Worm (Caenorhabditis elegans) whole organism, L4 larva: ENCODE data around the gene tag-234.

ENCODE experiments used
- F26F4.8 ChIP-seq: fragments of 200-800 bp; sonication (Bioruptor generic); conservative IDR thresholded peaks from 2 replicates; pipeline ENCODE4 v1.3.6; 2022; ENCODE audit warnings: missing genetic modification characterization, missing compliant biosample characterization
- F49E8.2 ChIP-seq: sonication (generic microtip); optimal IDR thresholded peaks from 2 replicates; lab custom pipeline; 2016; ENCODE audit warnings: missing compliant biosample characterization, mild to moderate bottlenecking, missing genetic modification characterization, borderline replicate concordance
- R02D3.7 ChIP-seq: fragments of 150-350 bp; sonication (generic microtip); optimal IDR thresholded peaks from 3 replicates; lab custom pipeline; 2014; ENCODE audit warnings: missing biosample characterization, missing genetic modification characterization
- T26A8.4 ChIP-seq: fragments of 200-800 bp; sonication (Bioruptor generic); IDR thresholded peaks from 2 replicates; pipeline ENCODE4 v1.3.6; 2022; ENCODE audit warnings: missing genetic modification characterization, missing compliant biosample characterization
- Y105C5A.15 ChIP-seq: fragments of 200-800 bp; sonication (Bioruptor generic); IDR thresholded peaks from 2 replicates; pipeline ENCODE4 v1.3.6; 2022; ENCODE audit warnings: missing genetic modification characterization, missing compliant biosample characterization
- ZK546.5 ChIP-seq, 2 experiments: sonication (generic microtip); optimal IDR thresholded peaks; 2 replicates each; lab custom pipeline; 2017; ENCODE audit warnings: missing biosample characterization in 2 of 2, missing genetic modification characterization in 2 of 2
- ceh-20 ChIP-seq: fragments of 200-800 bp; sonication (Bioruptor generic); IDR thresholded peaks from 2 replicates; pipeline ENCODE4 v1.3.6; 2022; ENCODE audit warnings: missing genetic modification reagents, missing genetic modification characterization, missing compliant biosample characterization
- ceh-28 ChIP-seq: fragments of 150-350 bp; optimal IDR thresholded peaks from 2 replicates; lab custom pipeline; 2014; ENCODE audit warnings: missing biosample characterization, missing genetic modification reagents, missing genetic modification characterization
- ceh-44 ChIP-seq: fragments of 200-800 bp; sonication (Bioruptor generic); IDR thresholded peaks from 2 replicates; pipeline ENCODE4 v1.3.6; 2022; ENCODE audit warnings: missing genetic modification reagents, missing genetic modification characterization, missing compliant biosample characterization
- ceh-62 ChIP-seq: sonication (generic microtip); optimal IDR thresholded peaks from 2 replicates; lab custom pipeline; 2017; ENCODE audit warnings: missing biosample characterization, missing genetic modification characterization
- ces-1 ChIP-seq: fragments of 150-350 bp; sonication (generic microtip); optimal IDR thresholded peaks from 4 replicates; lab custom pipeline; 2014; ENCODE audit warnings: missing biosample characterization, missing genetic modification reagents, missing genetic modification characterization
- cey-2 ChIP-seq: sonication (generic microtip); optimal IDR thresholded peaks from 3 replicates; lab custom pipeline; 2017; ENCODE audit warnings: missing genetic modification characterization, mild to moderate bottlenecking, missing compliant biosample characterization, antibody characterized with exemption, borderline replicate concordance; ENCODE audit not compliant: insufficient read depth
- daf-12 ChIP-seq: fragments of 150-350 bp; optimal IDR thresholded peaks from 2 replicates; lab custom pipeline; 2014; ENCODE audit warnings: missing biosample characterization, missing genetic modification reagents, missing genetic modification characterization
- daf-19 ChIP-seq: fragments of 200-800 bp; sonication (Bioruptor generic); conservative IDR thresholded peaks from 2 replicates; pipeline ENCODE4 v1.3.6; 2022; ENCODE audit warnings: missing genetic modification characterization, missing compliant biosample characterization
- dmd-8 ChIP-seq: fragments of 200-800 bp; sonication (Bioruptor generic); IDR thresholded peaks from 2 replicates; pipeline ENCODE4 v1.3.6; 2022; ENCODE audit warnings: missing genetic modification characterization, missing compliant biosample characterization
- dpl-1 ChIP-seq: fragments of 150-350 bp; optimal IDR thresholded peaks from 2 replicates; lab custom pipeline; 2014; ENCODE audit warnings: missing biosample characterization, missing genetic modification reagents, missing genetic modification characterization
- dve-1 ChIP-seq: sonication (generic microtip); optimal IDR thresholded peaks from 2 replicates; lab custom pipeline; 2017; ENCODE audit warnings: antibody characterized with exemption, mild to moderate bottlenecking, missing genetic modification characterization, missing compliant biosample characterization; ENCODE audit not compliant: insufficient read depth
- egl-27 ChIP-seq: sonication (generic microtip); optimal IDR thresholded peaks from 3 replicates; lab custom pipeline; 2017; ENCODE audit warnings: missing biosample characterization, missing genetic modification reagents, missing genetic modification characterization
- fkh-10 ChIP-seq: fragments of 150-350 bp; optimal IDR thresholded peaks from 2 replicates; lab custom pipeline; 2014; ENCODE audit warnings: missing biosample characterization, missing genetic modification reagents, missing genetic modification characterization
- hmg-1.1 ChIP-seq: fragments of 200-800 bp; sonication (Bioruptor generic); IDR thresholded peaks from 2 replicates; pipeline ENCODE4 v1.3.6; 2022; ENCODE audit warnings: missing genetic modification reagents, missing genetic modification characterization, missing compliant biosample characterization
- lin-1 ChIP-seq: fragments of 200-800 bp; sonication (Bioruptor generic); IDR thresholded peaks from 2 replicates; pipeline ENCODE4 v1.3.6; 2022; ENCODE audit warnings: missing genetic modification reagents, missing genetic modification characterization, missing compliant biosample characterization
- lin-13 ChIP-seq: fragments of 150-350 bp; optimal IDR thresholded peaks from 2 replicates; lab custom pipeline; 2014; ENCODE audit warnings: missing biosample characterization, missing genetic modification reagents, missing genetic modification characterization
- lin-38 ChIP-seq: fragments of 200-800 bp; sonication (Bioruptor generic); IDR thresholded peaks from 2 replicates; pipeline ENCODE4 v1.3.6; 2022; ENCODE audit warnings: missing genetic modification reagents, missing genetic modification characterization, missing compliant biosample characterization
- lin-39 ChIP-seq: fragments of 150-350 bp; optimal IDR thresholded peaks from 2 replicates; lab custom pipeline; 2014; ENCODE audit warnings: missing biosample characterization, missing genetic modification reagents, missing genetic modification characterization
- mdt-29 ChIP-seq: fragments of 200-800 bp; sonication (Bioruptor generic); IDR thresholded peaks from 2 replicates; pipeline ENCODE4 v1.3.6; 2022; ENCODE audit warnings: missing genetic modification reagents, missing genetic modification characterization, missing compliant biosample characterization
- mes-2 ChIP-seq: sonication (generic microtip); optimal IDR thresholded peaks from 2 replicates; lab custom pipeline; 2016; ENCODE audit warnings: missing genotype, mild to moderate bottlenecking, missing genetic modification characterization, missing compliant biosample characterization; ENCODE audit not compliant: poor library complexity, severe bottlenecking
- mxl-2 ChIP-seq: fragments of 200-800 bp; sonication (Bioruptor generic); conservative IDR thresholded peaks from 2 replicates; pipeline ENCODE4 v1.3.6; 2022; ENCODE audit warnings: missing genetic modification reagents, missing genetic modification characterization, missing compliant biosample characterization
- mxl-3 ChIP-seq: fragments of 200-800 bp; sonication (Bioruptor generic); optimal IDR thresholded peaks from 2 replicates; lab custom pipeline; 2018; ENCODE audit warnings: mild to moderate bottlenecking, missing genetic modification characterization, missing compliant biosample characterization
- nhr-10 ChIP-seq: fragments of 150-350 bp; optimal IDR thresholded peaks from 2 replicates; lab custom pipeline; 2014; ENCODE audit warnings: missing biosample characterization, missing genetic modification characterization
- nhr-111 ChIP-seq: fragments of 200-800 bp; sonication (Bioruptor generic); optimal IDR thresholded peaks from 2 replicates; lab custom pipeline; 2018; ENCODE audit warnings: mild to moderate bottlenecking, missing genetic modification characterization, missing compliant biosample characterization
- nhr-25 ChIP-seq: sonication (generic microtip); optimal IDR thresholded peaks from 2 replicates; lab custom pipeline; 2017; ENCODE audit warnings: missing genetic modification characterization, mild to moderate bottlenecking, missing compliant biosample characterization, antibody characterized with exemption, moderate library complexity, borderline replicate concordance; ENCODE audit not compliant: insufficient read depth
- nhr-41 ChIP-seq: fragments of 200-800 bp; sonication (Bioruptor generic); IDR thresholded peaks from 2 replicates; pipeline ENCODE4 v1.3.6; 2022; ENCODE audit warnings: missing genetic modification reagents, missing genetic modification characterization, missing compliant biosample characterization
- nhr-42 ChIP-seq: fragments of 200-800 bp; sonication (Bioruptor generic); IDR thresholded peaks from 2 replicates; pipeline ENCODE4 v1.3.6; 2022; ENCODE audit warnings: missing genetic modification characterization, missing compliant biosample characterization
- nhr-6 ChIP-seq: fragments of 150-350 bp; optimal IDR thresholded peaks from 2 replicates; lab custom pipeline; 2014; ENCODE audit warnings: missing biosample characterization, missing genetic modification characterization
- nhr-76 ChIP-seq: fragments of 150-350 bp; optimal IDR thresholded peaks from 2 replicates; lab custom pipeline; 2014; ENCODE audit warnings: missing biosample characterization, missing genetic modification characterization
- pha-4 ChIP-seq, 2 experiments: fragments of 150-350 bp in 1 of 2; fragments of 200-800 bp in 1 of 2; sonication (Bioruptor generic) in 1 of 2; IDR thresholded peaks in 1 of 2; optimal IDR thresholded peaks in 1 of 2; 2 replicates each; pipeline versions ENCODE4 v1.3.6 to Lab custom; 2014 to 2022; ENCODE audit warnings: missing genetic modification characterization in 2 of 2, missing genetic modification reagents in 2 of 2, missing biosample characterization in 1 of 2, missing compliant biosample characterization in 1 of 2
- rbr-2 ChIP-seq: sonication (generic microtip); optimal IDR thresholded peaks from 2 replicates; lab custom pipeline; 2016; ENCODE audit warnings: missing genotype, missing genetic modification characterization, missing compliant biosample characterization
- set-16 ChIP-seq: fragments of 200-800 bp; sonication (Bioruptor generic); IDR thresholded peaks from 2 replicates; pipeline ENCODE4 v1.3.6; 2022; ENCODE audit warnings: missing genetic modification reagents, missing genetic modification characterization, missing compliant biosample characterization
- skn-1 ChIP-seq: fragments of 150-350 bp; optimal IDR thresholded peaks from 2 replicates; lab custom pipeline; 2014; ENCODE audit warnings: missing biosample characterization, missing genetic modification characterization
- snpc-1.2 ChIP-seq: fragments of 200-800 bp; sonication (Bioruptor generic); IDR thresholded peaks from 2 replicates; pipeline ENCODE4 v1.3.6; 2022; ENCODE audit warnings: missing genetic modification reagents, missing genetic modification characterization, missing compliant biosample characterization
- spr-1 ChIP-seq: sonication (generic microtip); optimal IDR thresholded peaks from 2 replicates; lab custom pipeline; 2016; ENCODE audit warnings: mild to moderate bottlenecking, missing genetic modification characterization, missing compliant biosample characterization
- spr-3 ChIP-seq: fragments of 200-800 bp; sonication (Bioruptor generic); optimal IDR thresholded peaks from 2 replicates; lab custom pipeline; 2018; ENCODE audit warnings: mild to moderate bottlenecking, missing genetic modification characterization, missing compliant biosample characterization
- unc-130 ChIP-seq: sonication (generic microtip); optimal IDR thresholded peaks from 2 replicates; lab custom pipeline; 2016; ENCODE audit warnings: missing genetic modification reagents, missing genetic modification characterization, missing compliant biosample characterization
- unc-39 ChIP-seq: sonication (generic microtip); optimal IDR thresholded peaks from 2 replicates; lab custom pipeline; 2017; ENCODE audit warnings: missing biosample characterization, missing genetic modification characterization
- zag-1 ChIP-seq: fragments of 150-350 bp; optimal IDR thresholded peaks from 2 replicates; lab custom pipeline; 2014; ENCODE audit warnings: missing biosample characterization, missing genetic modification characterization
- zfp-2 ChIP-seq: sonication (generic microtip); optimal IDR thresholded peaks from 2 replicates; lab custom pipeline; 2016; ENCODE audit warnings: mild to moderate bottlenecking, missing genetic modification characterization, missing compliant biosample characterization
- zfp-3 ChIP-seq: fragments of 200-800 bp; sonication (Bioruptor generic); conservative IDR thresholded peaks from 2 replicates; pipeline ENCODE4 v1.3.6; 2022; ENCODE audit warnings: missing genetic modification reagents, missing genetic modification characterization, missing compliant biosample characterization
- zip-2 ChIP-seq: fragments of 150-350 bp; optimal IDR thresholded peaks from 2 replicates; lab custom pipeline; 2014; ENCODE audit warnings: missing biosample characterization, missing genetic modification characterization
- ztf-11 ChIP-seq: fragments of 150-350 bp; optimal IDR thresholded peaks from 2 replicates; lab custom pipeline; 2014; ENCODE audit warnings: missing biosample characterization, missing genetic modification characterization
- ztf-7 ChIP-seq: fragments of 150-350 bp; optimal IDR thresholded peaks from 2 replicates; lab custom pipeline; 2014; ENCODE audit warnings: missing biosample characterization, missing genetic modification characterization

tag-234 gene

ce11 chrII:5844694-5845129 lies 19.3 kb upstream of the tag-234 start (continued):
- peak; percentile 94 for TF ChIP-seq snpc-1.2 (GFP tag; lab: Robert Waterston, UW)
- TF ChIP-seq T26A8.4 (GFP tag; lab: Robert Waterston, UW) = peak; percentile 100
- 0 out of 2 replicates have a peak, but pooled peaks have one; percentile 34 for TF ChIP-seq F26F4.8 (GFP tag; lab: Robert Waterston, UW)
- peak; percentile 87 for TF ChIP-seq zfp-2
- TF ChIP-seq ZK546.5 (tag; optimal IDR thresholded peaks at IDR 0.05; lab: Kevin White, UChicago) = peak; percentile 58 to 72
- peak; percentile 89 for TF ChIP-seq nhr-111 (GFP tag; lab: Kevin White, UChicago)
- peak; percentile 95 for TF ChIP-seq lin-38 (GFP tag; lab: Robert Waterston, UW)
- peak; percentile 43 for TF ChIP-seq daf-12 (tag; lab: Kevin White, UChicago)
- peak; percentile 87 for TF ChIP-seq dpl-1 (GFP tag; lab: Kevin White, UChicago)
- TF ChIP-seq unc-39 = peak; percentile 75
- TF ChIP-seq nhr-25 (tag; lab: Kevin White, UChicago) = peak; percentile 96
- peak; percentile 97 for TF ChIP-seq zag-1
- peak; percentile 91 for TF ChIP-seq zip-2 (tag; lab: Kevin White, UChicago)
- TF ChIP-seq R02D3.7 (tag; lab: Kevin White, UChicago) = peak; percentile 58
- peak; percentile 99 for TF ChIP-seq rbr-2 (tag; lab: Kevin White, UChicago)
- peak; percentile 83 for TF ChIP-seq dmd-8 (GFP tag; lab: Robert Waterston, UW)
- TF ChIP-seq fkh-10 (GFP tag; lab: Kevin White, UChicago) = peak; percentile 100
- peak; percentile 93 for TF ChIP-seq unc-130 (GFP tag; lab: Kevin White, UChicago)
- TF ChIP-seq skn-1 (tag; lab: Kevin White, UChicago) = peak; percentile 55
- peak; percentile 96 for TF ChIP-seq zfp-3
- peak; percentile 93 for TF ChIP-seq nhr-10 (tag; lab: Kevin White, UChicago)
- TF ChIP-seq spr-3 (GFP tag; lab: Kevin White, UChicago) = peak; percentile 97
- peak; percentile 98 for TF ChIP-seq lin-13 (GFP tag; lab: Kevin White, UChicago)
- peak; percentile 99 for TF ChIP-seq daf-19 (GFP tag; lab: Robert Waterston, UW)
- peak; percentile 96 for TF ChIP-seq nhr-6 (tag; lab: Kevin White, UChicago)
- peak; percentile 74; the same call in 1 of the 2 replicates for TF ChIP-seq Y105C5A.15 (GFP tag; lab: Robert Waterston, UW)
- peak; percentile 77 for TF ChIP-seq nhr-76 (tag; lab: Kevin White, UChicago)
- peak; percentile 86 for TF ChIP-seq mxl-2
- TF ChIP-seq hmg-1.1 (GFP tag; lab: Robert Waterston, UW) = peak; percentile 100
- TF ChIP-seq cey-2 = peak; percentile 89
- TF ChIP-seq nhr-42 (GFP tag; lab: Robert Waterston, UW) = peak; percentile 97
- TF ChIP-seq set-16 (GFP tag; lab: Robert Waterston, UW) = peak; percentile 83
- TF ChIP-seq mdt-29 = peak; percentile 99
- TF ChIP-seq mes-2 (tag; lab: Kevin White, UChicago) = peak; percentile 96
- peak; percentile 89; the same call in 1 of the 2 replicates for TF ChIP-seq ceh-44 (GFP tag; lab: Robert Waterston, UW)
- TF ChIP-seq F49E8.2 (tag; lab: Kevin White, UChicago) = peak; percentile 97
- TF ChIP-seq spr-1 (tag; lab: Kevin White, UChicago) = peak; percentile 97
- peak; percentile 95 for TF ChIP-seq lin-1 (GFP tag; lab: Robert Waterston, UW)
- peak; percentile 94 for TF ChIP-seq ces-1 (GFP tag; lab: Kevin White, UChicago)
- peak; percentile 44 for TF ChIP-seq ceh-62 (tag; lab: Kevin White, UChicago)
- TF ChIP-seq lin-39 (tag; lab: Kevin White, UChicago) = peak; percentile 85
- TF ChIP-seq mxl-3 (GFP tag; lab: Kevin White, UChicago) = peak; percentile 89
- TF ChIP-seq dve-1 = peak; percentile 100
- TF ChIP-seq egl-27 = peak; percentile 93
- TF ChIP-seq ceh-28 (tag; lab: Kevin White, UChicago) = peak; percentile 49
- TF ChIP-seq pha-4 (GFP tag; IDR thresholded peaks at IDR 0.05; lab: Robert Waterston, UW) = peak; percentile 99
- TF ChIP-seq pha-4 (tag; optimal IDR thresholded peaks at IDR 0.05; lab: Kevin White, UChicago) = peak; percentile 27
- TF ChIP-seq ztf-7 (tag; lab: Kevin White, UChicago) = peak; percentile 91
- TF ChIP-seq ceh-20 (GFP tag; lab: Robert Waterston, UW) = peak; percentile 99
- TF ChIP-seq ztf-11 (tag; lab: Kevin White, UChicago) = peak; percentile 47
- TF ChIP-seq nhr-41 = peak; percentile 98
